Worm (Caenorhabditis elegans) whole organism, late embryonic: ENCODE measurements around the gene cpf-1.

Experiments used
- K02D7.2 ChIP-seq: sonication (generic microtip); optimal IDR thresholded peaks from 2 replicates; lab custom pipeline; 2017; ENCODE audit warnings: mild to moderate bottlenecking, missing genetic modification characterization, missing compliant biosample characterization
- Y22D7AL.16 ChIP-seq: sonication (generic microtip); optimal IDR thresholded peaks from 2 replicates; lab custom pipeline; 2016; ENCODE audit warnings: missing genetic modification characterization, missing compliant biosample characterization
- ama-1 ChIP-seq: fragments of 150-350 bp; optimal IDR thresholded peaks from 2 replicates; lab custom pipeline; 2014
- ceh-18 ChIP-seq: sonication (generic microtip); optimal IDR thresholded peaks from 2 replicates; lab custom pipeline; 2016; ENCODE audit warnings: missing genetic modification characterization, missing compliant biosample characterization
- ceh-19 ChIP-seq: fragments of 200-800 bp; sonication (Bioruptor generic); optimal IDR thresholded peaks from 2 replicates; lab custom pipeline; 2018; ENCODE audit warnings: mild to moderate bottlenecking, missing genetic modification characterization, missing compliant biosample characterization
- ceh-2 ChIP-seq: sonication (generic microtip); optimal IDR thresholded peaks from 2 replicates; lab custom pipeline; 2016; ENCODE audit warnings: missing genotype, missing genetic modification characterization, missing compliant biosample characterization
- ceh-22 ChIP-seq: sonication (generic microtip); optimal IDR thresholded peaks from 2 replicates; lab custom pipeline; 2017; ENCODE audit warnings: missing biosample characterization, missing genetic modification characterization
- ceh-24 ChIP-seq: sonication (generic microtip); optimal IDR thresholded peaks from 2 replicates; lab custom pipeline; 2016; ENCODE audit warnings: mild to moderate bottlenecking, missing genetic modification characterization, missing compliant biosample characterization
- ceh-30 ChIP-seq: fragments of 150-350 bp; optimal IDR thresholded peaks from 2 replicates; lab custom pipeline; 2014; ENCODE audit warnings: missing biosample characterization, missing genetic modification characterization
- ceh-31 ChIP-seq: sonication (generic microtip); optimal IDR thresholded peaks from 2 replicates; lab custom pipeline; 2016; ENCODE audit warnings: missing genetic modification characterization, missing compliant biosample characterization
- ceh-45 ChIP-seq: fragments of 200-800 bp; sonication (Bioruptor generic); IDR thresholded peaks from 2 replicates; pipeline ENCODE4 v1.3.6; 2022; ENCODE audit warnings: missing genetic modification reagents, missing genetic modification characterization, missing compliant biosample characterization
- ceh-48 ChIP-seq: sonication (generic microtip); optimal IDR thresholded peaks from 2 replicates; lab custom pipeline; 2016; ENCODE audit warnings: missing genetic modification characterization, inconsistent platforms, missing compliant biosample characterization
- ceh-6 ChIP-seq: fragments of 200-800 bp; sonication (Bioruptor generic); optimal IDR thresholded peaks from 2 replicates; lab custom pipeline; 2018; ENCODE audit warnings: mild to moderate bottlenecking, missing genetic modification characterization, missing compliant biosample characterization
- ceh-9 ChIP-seq: sonication (generic microtip); optimal IDR thresholded peaks from 2 replicates; lab custom pipeline; 2016; ENCODE audit warnings: mild to moderate bottlenecking, missing genetic modification characterization, inconsistent platforms, missing compliant biosample characterization
- dmd-4 ChIP-seq: sonication (generic microtip); optimal IDR thresholded peaks from 2 replicates; lab custom pipeline; 2016; ENCODE audit warnings: borderline replicate concordance, missing genetic modification characterization, missing compliant biosample characterization
- ets-4 ChIP-seq: sonication (generic microtip); optimal IDR thresholded peaks from 2 replicates; lab custom pipeline; 2016; ENCODE audit warnings: missing genetic modification characterization, missing compliant biosample characterization
- eyg-1 ChIP-seq: sonication (generic microtip); optimal IDR thresholded peaks from 2 replicates; lab custom pipeline; 2016; ENCODE audit warnings: missing genotype, missing genetic modification characterization, missing compliant biosample characterization
- fax-1 ChIP-seq: sonication (generic microtip); optimal IDR thresholded peaks from 2 replicates; lab custom pipeline; 2016; ENCODE audit warnings: missing genotype, missing genetic modification characterization, missing compliant biosample characterization
- fkh-6 ChIP-seq: sonication (generic microtip); optimal IDR thresholded peaks from 2 replicates; lab custom pipeline; 2016; ENCODE audit warnings: missing genetic modification characterization, missing compliant biosample characterization
- hlh-13 ChIP-seq: fragments of 200-800 bp; sonication (Bioruptor generic); optimal IDR thresholded peaks from 2 replicates; lab custom pipeline; 2018; ENCODE audit warnings: mild to moderate bottlenecking, missing genetic modification characterization, missing compliant biosample characterization
- hlh-30 ChIP-seq: sonication (generic microtip); optimal IDR thresholded peaks from 2 replicates; lab custom pipeline; 2017; ENCODE audit warnings: antibody characterized with exemption, missing genetic modification characterization, missing compliant biosample characterization; ENCODE audit not compliant: insufficient read depth
- lim-6 ChIP-seq: sonication (generic microtip); optimal IDR thresholded peaks from 2 replicates; lab custom pipeline; 2016; ENCODE audit warnings: missing genetic modification characterization, missing compliant biosample characterization
- madf-2 ChIP-seq: sonication (generic microtip); optimal IDR thresholded peaks from 2 replicates; lab custom pipeline; 2017; ENCODE audit warnings: missing genetic modification characterization, missing compliant biosample characterization
- mec-3 ChIP-seq: sonication (generic microtip); optimal IDR thresholded peaks from 2 replicates; lab custom pipeline; 2016; ENCODE audit warnings: borderline replicate concordance, missing genetic modification characterization, missing compliant biosample characterization
- nfya-1 ChIP-seq: sonication (generic microtip); optimal IDR thresholded peaks from 2 replicates; lab custom pipeline; 2017; ENCODE audit warnings: missing genetic modification characterization, mild to moderate bottlenecking, missing compliant biosample characterization, antibody characterized with exemption, moderate library complexity
- nhr-11 ChIP-seq: fragments of 150-350 bp; optimal IDR thresholded peaks from 2 replicates; lab custom pipeline; 2014; ENCODE audit warnings: missing biosample characterization, missing genetic modification characterization
- pat-9 ChIP-seq: fragments of 200-800 bp; sonication (Bioruptor generic); optimal IDR thresholded peaks from 2 replicates; lab custom pipeline; 2018; ENCODE audit warnings: mild to moderate bottlenecking, missing genetic modification characterization, moderate library complexity, missing compliant biosample characterization
- pax-1 ChIP-seq: fragments of 150-350 bp; optimal IDR thresholded peaks from 2 replicates; lab custom pipeline; 2014; ENCODE audit warnings: missing biosample characterization, missing genetic modification characterization
- pha-2 ChIP-seq: sonication (generic microtip); optimal IDR thresholded peaks from 2 replicates; lab custom pipeline; 2017; ENCODE audit warnings: mild to moderate bottlenecking, missing genetic modification characterization, missing compliant biosample characterization
- pqm-1 ChIP-seq: sonication (generic microtip); optimal IDR thresholded peaks from 2 replicates; lab custom pipeline; 2016; ENCODE audit warnings: missing genetic modification characterization, missing compliant biosample characterization
- sox-4 ChIP-seq: sonication (generic microtip); optimal IDR thresholded peaks from 2 replicates; lab custom pipeline; 2017; ENCODE audit warnings: mild to moderate bottlenecking, missing genetic modification characterization, inconsistent platforms, missing compliant biosample characterization
- tbx-2 ChIP-seq: sonication (generic microtip); optimal IDR thresholded peaks from 2 replicates; lab custom pipeline; 2016; ENCODE audit warnings: missing genetic modification characterization, missing compliant biosample characterization
- unc-42 ChIP-seq: sonication (generic microtip); optimal IDR thresholded peaks from 2 replicates; lab custom pipeline; 2016; ENCODE audit warnings: missing genotype, missing genetic modification characterization, missing compliant biosample characterization
- unc-86 ChIP-seq: sonication (generic microtip); optimal IDR thresholded peaks from 2 replicates; lab custom pipeline; 2016; ENCODE audit warnings: missing genetic modification characterization, missing compliant biosample characterization
- ztf-16 ChIP-seq: sonication (generic microtip); optimal IDR thresholded peaks from 2 replicates; lab custom pipeline; 2017; ENCODE audit warnings: missing genetic modification characterization, missing compliant biosample characterization

The cpf-1 gene

DNA sequence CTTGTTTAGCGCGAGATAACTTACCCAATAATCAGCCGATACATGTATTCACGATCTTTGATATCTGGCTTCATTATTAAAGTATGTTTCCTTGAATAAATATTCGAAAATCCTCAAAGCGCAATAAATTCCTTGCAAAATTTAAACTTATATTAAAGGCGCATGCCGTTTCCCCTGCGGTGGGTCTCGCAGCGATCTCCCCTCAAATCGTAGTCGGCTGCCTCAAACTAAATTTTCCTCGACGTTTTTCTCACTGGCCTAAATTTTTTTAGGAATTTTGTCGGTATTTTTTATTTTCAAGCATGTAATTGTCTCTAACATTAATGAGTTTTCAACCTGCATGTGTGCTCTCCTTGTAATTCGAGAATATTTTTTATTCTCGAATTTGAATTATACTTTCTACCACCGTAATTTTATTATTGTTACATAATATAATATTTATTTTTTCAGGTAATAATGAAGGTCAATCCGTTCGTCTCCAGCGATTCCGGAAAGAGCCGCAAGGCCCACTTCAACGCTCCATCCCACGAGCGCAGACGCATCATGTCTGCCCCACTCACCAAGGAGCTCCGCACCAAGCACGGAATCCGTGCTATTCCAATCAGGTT is at the start of gene cpf-1, which contains the start of gene rpl-26:
Gene cpf-1, minus strand, starts transcription at position 104 of the 608 bp plus-strand sequence.
Gene rpl-26, plus strand, starts transcription at position 449 of the 608 bp plus-strand sequence.
- TF ChIP-seq ceh-31 (peak; percentile 9), mec-3 (tag; lab: Kevin White, UChicago) (no peak), unc-42 (peak; percentile 40), nfya-1 (tag; lab: Kevin White, UChicago) (peak; percentile 36), ceh-48 (tag; lab: Kevin White, UChicago) (no peak), Y22D7AL.16 (tag; lab: Kevin White, UChicago) (no peak)
- TF ChIP-seq, all 69 proteins: peak for 3

DNA sequence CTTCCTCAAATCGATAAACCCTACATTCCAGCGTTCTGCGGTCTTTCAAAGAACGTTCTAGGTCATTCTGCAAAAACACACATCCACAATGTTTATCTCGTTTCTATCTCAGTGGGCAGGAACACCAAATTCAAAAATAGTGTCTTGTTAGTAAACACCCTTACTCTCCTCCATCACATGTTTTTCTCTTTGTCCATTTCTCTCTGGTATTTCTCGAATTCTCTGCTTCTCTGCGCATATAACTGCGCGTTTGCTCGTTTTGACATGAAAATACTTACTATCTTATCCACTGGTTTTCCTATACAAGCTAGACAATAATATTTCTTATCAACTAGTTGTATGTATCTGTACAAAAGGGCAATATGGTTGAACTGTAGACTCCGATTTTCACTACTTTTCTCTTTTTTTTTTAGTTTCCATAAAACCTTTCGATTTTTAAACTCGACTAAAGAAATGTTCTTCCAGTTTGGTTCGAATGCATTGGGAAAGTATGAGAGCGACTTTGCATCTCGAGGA is 48.5 kb upstream of the cpf-1 start, which contains the start of gene pyr-1:
Gene pyr-1, plus strand, starts transcription at position 466 of the 516 bp plus-strand sequence.
- TF ChIP-seq ceh-22 (tag; lab: Kevin White, UChicago) (no peak), fkh-6 (tag; lab: Kevin White, UChicago) (no peak), hlh-30 (tag; lab: Kevin White, UChicago) (peak; percentile 45), ets-4 (tag; lab: Kevin White, UChicago) (no peak), lim-6 (no peak), ceh-30 (tag; lab: Kevin White, UChicago) (no peak), ceh-24 (no peak)

DNA sequence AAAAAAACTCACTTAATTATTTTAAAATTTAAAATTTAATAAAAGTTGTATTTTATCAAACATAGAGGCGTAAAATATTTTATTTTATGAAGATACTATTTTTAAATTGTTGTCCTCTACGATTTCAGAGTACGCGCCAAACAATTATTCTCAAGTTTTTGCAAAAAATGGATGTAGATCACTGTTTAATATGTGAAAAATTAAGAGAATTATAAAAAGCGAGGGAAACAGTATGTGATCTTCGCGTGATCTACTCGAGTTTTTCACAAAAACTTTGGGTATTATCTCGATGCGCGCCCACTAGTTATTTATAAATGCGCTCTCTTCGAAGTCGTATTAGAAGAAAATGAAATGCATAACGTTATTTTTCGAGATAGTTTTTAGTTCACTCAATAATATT is 46.6 kb upstream of the cpf-1 start:
- no peak for TF ChIP-seq unc-86
- TF ChIP-seq ceh-2, result no peak
- TF ChIP-seq madf-2 (tag; lab: Kevin White, UChicago), result no peak
- no peak for TF ChIP-seq ets-4 (tag; lab: Kevin White, UChicago)
- TF ChIP-seq pha-2 (tag; lab: Kevin White, UChicago), result no peak
- no peak for TF ChIP-seq eyg-1 (tag; lab: Kevin White, UChicago)
- no peak for TF ChIP-seq hlh-13
- no peak for TF ChIP-seq K02D7.2 (tag; lab: Kevin White, UChicago)
- no peak for TF ChIP-seq pax-1 (tag; lab: Kevin White, UChicago)
- TF ChIP-seq ceh-19, result no peak
- TF ChIP-seq ztf-16 (tag; lab: Kevin White, UChicago), result no peak
- TF ChIP-seq nhr-11 (tag; lab: Kevin White, UChicago), result no peak
- TF ChIP-seq tbx-2 (tag; lab: Kevin White, UChicago), result no peak
- no peak for TF ChIP-seq ceh-18 (tag; lab: Kevin White, UChicago)

DNA sequence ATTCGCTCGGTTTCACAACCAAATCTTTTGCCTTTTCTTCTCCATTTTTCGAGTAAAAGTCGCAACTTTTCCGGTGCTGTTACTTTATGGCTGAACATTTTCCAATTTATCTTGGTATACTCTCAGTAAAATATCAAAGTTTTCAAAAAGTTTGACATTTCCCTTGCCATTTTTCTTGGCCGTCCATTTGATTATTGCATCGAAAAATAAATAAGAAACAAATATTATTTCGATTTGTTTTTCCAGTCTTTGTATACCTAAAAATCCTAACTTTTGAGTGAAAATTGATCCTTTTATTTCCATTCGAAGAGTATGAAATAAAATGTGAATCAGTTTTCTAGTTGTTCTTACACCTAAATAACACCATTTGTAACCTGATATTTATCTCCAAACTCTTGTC is 44.2 kb upstream of the cpf-1 start:
- no peak for TF ChIP-seq ceh-18 (tag; lab: Kevin White, UChicago)
- TF ChIP-seq ceh-45 (GFP tag; lab: Robert Waterston, UW), result no peak
- TF ChIP-seq fax-1, result no peak
- TF ChIP-seq eyg-1 (tag; lab: Kevin White, UChicago), result no peak
- no peak for TF ChIP-seq ztf-16 (tag; lab: Kevin White, UChicago)
- no peak for TF ChIP-seq unc-86
- no peak for TF ChIP-seq unc-42
- no peak for TF ChIP-seq dmd-4 (tag; lab: Kevin White, UChicago)
- TF ChIP-seq ceh-6 (GFP tag; lab: Kevin White, UChicago), result no peak
- TF ChIP-seq ets-4 (tag; lab: Kevin White, UChicago), result no peak
- TF ChIP-seq ceh-22 (tag; lab: Kevin White, UChicago), result no peak
- TF ChIP-seq sox-4 (tag; lab: Kevin White, UChicago), result no peak
- TF ChIP-seq pqm-1, result no peak
- TF ChIP-seq ama-1 (lab: Kevin White, UChicago), result no peak
- TF ChIP-seq ceh-9 (tag; lab: Kevin White, UChicago), result no peak
- no peak for TF ChIP-seq pat-9 (tag; lab: Kevin White, UChicago)
- no peak for TF ChIP-seq pax-1 (tag; lab: Kevin White, UChicago)
- TF ChIP-seq mec-3 (tag; lab: Kevin White, UChicago), result no peak
- no peak for TF ChIP-seq ceh-19
